Worm (Caenorhabditis elegans) whole organism, midembryonic: Measurements from ENCODE around the gene C08F1.12.

ENCODE experiments used
- T22C8.4 ChIP-seq: fragments of 200-800 bp; sonication (Bioruptor generic); IDR thresholded peaks from 2 replicates; pipeline ENCODE4 v1.3.6; 2022; ENCODE audit warnings: missing genetic modification characterization, missing compliant biosample characterization
- cog-1 ChIP-seq: sonication (generic microtip); optimal IDR thresholded peaks from 2 replicates; lab custom pipeline; 2016; ENCODE audit warnings: missing genetic modification characterization, missing compliant biosample characterization
- flt-1 ChIP-seq: fragments of 200-800 bp; sonication (Bioruptor generic); IDR thresholded peaks from 2 replicates; pipeline ENCODE4 v1.3.6; 2022; ENCODE audit warnings: missing genetic modification characterization, missing compliant biosample characterization
- klf-2 ChIP-seq: fragments of 200-800 bp; sonication (Bioruptor generic); conservative IDR thresholded peaks from 2 replicates; pipeline ENCODE4 v1.3.6; 2022; ENCODE audit warnings: missing genetic modification reagents, missing genetic modification characterization, missing compliant biosample characterization
- med-1 ChIP-seq: sonication (generic microtip); optimal IDR thresholded peaks from 2 replicates; lab custom pipeline; 2017; ENCODE audit warnings: missing genetic modification characterization, mild to moderate bottlenecking, missing compliant biosample characterization, antibody characterized with exemption, missing genetic modification reagents; ENCODE audit not compliant: insufficient read depth
- ref-1 ChIP-seq: fragments of 200-800 bp; sonication (Bioruptor generic); conservative IDR thresholded peaks from 2 replicates; pipeline ENCODE4 v1.3.6; 2022; ENCODE audit warnings: missing genetic modification reagents, missing genetic modification characterization, missing compliant biosample characterization
- tab-1 ChIP-seq: fragments of 200-800 bp; sonication (Bioruptor generic); IDR thresholded peaks from 2 replicates; pipeline ENCODE4 v1.3.6; 2022; ENCODE audit warnings: missing genetic modification characterization, missing compliant biosample characterization
- ztf-23 ChIP-seq: fragments of 200-800 bp; sonication (Bioruptor generic); IDR thresholded peaks from 2 replicates; pipeline ENCODE4 v1.3.6; 2022; ENCODE audit warnings: missing genetic modification reagents, missing genetic modification characterization, missing compliant biosample characterization

- TF ChIP-seq tab-1 (GFP tag; lab: Robert Waterston, UW) (no peak), med-1 (GFP tag; lab: Kevin White, UChicago) (no peak), klf-2 (GFP tag; lab: Robert Waterston, UW) (no peak), flt-1 (GFP tag; lab: Robert Waterston, UW) (no peak), cog-1 (tag; lab: Kevin White, UChicago) (no peak), ref-1 (GFP tag; lab: Robert Waterston, UW) (no peak), ztf-23 (no peak), T22C8.4 (no peak)
Measured at ce11 chrII:1756582-1756981, 49.7 kb downstream of the C08F1.12 start, which contains the start of gene fbxb-53.
